Fruit fly (Drosophila melanogaster): ENCODE results near the gene CG8565.

dm6 chrX:15874437-15874836 lies 36.8 kb downstream of the CG8565 start:
- TF ChIP-seq HLH54F (GFP tag; optimal IDR thresholded peaks at IDR 0.05): no peak
- no peak for TF ChIP-seq CG12769 (tag; optimal IDR thresholded peaks at IDR 0.05)
- TF ChIP-seq Drgx (GFP tag; IDR thresholded peaks at IDR 0.05): no peak
- no peak for TF ChIP-seq ttk (GFP tag; IDR thresholded peaks at IDR 0.05)
- TF ChIP-seq vvl (GFP tag; IDR thresholded peaks at IDR 0.05): no peak
- TF ChIP-seq CG13287 (GFP tag; IDR thresholded peaks at IDR 0.05; ENCODE audit: partially characterized antibody): no peak
- TF ChIP-seq nerfin-2 (GFP tag; IDR thresholded peaks at IDR 0.05; ENCODE audit: partially characterized antibody): no peak

Data from whole organism, embryonic.